Worm (Caenorhabditis elegans) whole organism, L2 larva: ENCODE results near the gene cylc-1.

ENCODE experiments used
- aly-2 ChIP-seq: fragments of 150-350 bp; optimal IDR thresholded peaks from 2 replicates; lab custom pipeline; 2014; ENCODE audit warnings: missing biosample characterization, missing genetic modification characterization
- ama-1 ChIP-seq: fragments of 150-350 bp; optimal IDR thresholded peaks from 2 replicates; lab custom pipeline; 2018; ENCODE audit warnings: inconsistent platforms
- ceh-82 ChIP-seq: fragments of 150-350 bp; optimal IDR thresholded peaks from 2 replicates; lab custom pipeline; 2014; ENCODE audit warnings: missing biosample characterization, missing genetic modification characterization
- elt-3 ChIP-seq: sonication (generic microtip); optimal IDR thresholded peaks from 2 replicates; lab custom pipeline; 2017; ENCODE audit warnings: missing biosample characterization, missing genetic modification characterization
- lin-11 ChIP-seq: fragments of 150-350 bp; sonication (generic microtip); optimal IDR thresholded peaks from 2 replicates; lab custom pipeline; 2014; ENCODE audit warnings: missing biosample characterization, missing genetic modification characterization, inconsistent platforms, mixed read lengths
- mdl-1 ChIP-seq, 2 experiments: fragments of 150-350 bp in 1 of 2; sonication (generic microtip) in 1 of 2; optimal IDR thresholded peaks; 2 replicates each; lab custom pipeline; 2017; ENCODE audit warnings: missing biosample characterization in 2 of 2, missing genetic modification characterization in 2 of 2
- nhr-10 ChIP-seq: sonication (generic microtip); optimal IDR thresholded peaks from 2 replicates; lab custom pipeline; 2017; ENCODE audit warnings: missing biosample characterization, missing genetic modification characterization
- nhr-12 ChIP-seq: fragments of 150-350 bp; optimal IDR thresholded peaks from 2 replicates; lab custom pipeline; 2014; ENCODE audit warnings: missing biosample characterization, missing genetic modification characterization
- nhr-6 ChIP-seq: fragments of 150-350 bp; optimal IDR thresholded peaks from 2 replicates; lab custom pipeline; 2014; ENCODE audit warnings: missing biosample characterization, missing genetic modification characterization
- nhr-77 ChIP-seq: fragments of 150-350 bp; optimal IDR thresholded peaks from 2 replicates; lab custom pipeline; 2014; ENCODE audit warnings: missing biosample characterization, missing genetic modification characterization
- skn-1 ChIP-seq: sonication (generic microtip); optimal IDR thresholded peaks from 2 replicates; lab custom pipeline; 2017; ENCODE audit warnings: missing biosample characterization, missing genetic modification characterization
- unc-62 ChIP-seq: fragments of 150-350 bp; optimal IDR thresholded peaks from 2 replicates; lab custom pipeline; 2014; ENCODE audit warnings: missing biosample characterization, missing genetic modification reagents, missing genetic modification characterization
- ztf-1 ChIP-seq: fragments of 200-800 bp; sonication (Bioruptor generic); conservative IDR thresholded peaks from 2 replicates; pipeline ENCODE4 v1.3.6; 2022; ENCODE audit warnings: missing genetic modification characterization, missing compliant biosample characterization

- no peak for TF ChIP-seq nhr-6 (tag; lab: Kevin White, UChicago)
- TF ChIP-seq nhr-77: no peak
- no peak for TF ChIP-seq nhr-12 (tag; lab: Kevin White, UChicago)
- TF ChIP-seq aly-2 (tag; lab: Kevin White, UChicago): no peak
- TF ChIP-seq ama-1 (lab: Kevin White, UChicago): no peak
- no peak for TF ChIP-seq ceh-82 (tag; lab: Kevin White, UChicago)
- no peak for TF ChIP-seq mdl-1 (tag; optimal IDR thresholded peaks at IDR 0.05; lab: Kevin White, UChicago)
- TF ChIP-seq nhr-10 (tag; lab: Kevin White, UChicago): no peak
- TF ChIP-seq unc-62: no peak
- no peak for TF ChIP-seq ztf-1 (GFP tag; lab: Robert Waterston, UW)
- TF ChIP-seq skn-1 (tag; lab: Kevin White, UChicago): no peak
- TF ChIP-seq lin-11 (tag; lab: Kevin White, UChicago): no peak
- TF ChIP-seq elt-3 (tag; lab: Kevin White, UChicago): no peak
These were observed 3.9 kb downstream of the cylc-1 start for ce11 chrIV:5221721-5222120.
